Worm (Caenorhabditis elegans) whole organism, late embryonic: ENCODE measurements around the gene B0001.4.
"Not testable (repeated sequence)": the region's sequence is repeated elsewhere in the genome, so short reads cannot be mapped to it uniquely, and the experiment has no call there.

Experiments used
- C38D4.7 ChIP-seq: fragments of 200-800 bp; sonication (Bioruptor generic); optimal IDR thresholded peaks from 2 replicates; lab custom pipeline; 2018; ENCODE audit warnings: mild to moderate bottlenecking, missing genetic modification characterization, moderate library complexity, missing compliant biosample characterization
- F13H6.1 ChIP-seq: sonication (generic microtip); optimal IDR thresholded peaks from 2 replicates; lab custom pipeline; 2016; ENCODE audit warnings: missing genetic modification characterization, missing compliant biosample characterization
- K02D7.2 ChIP-seq: sonication (generic microtip); optimal IDR thresholded peaks from 2 replicates; lab custom pipeline; 2017; ENCODE audit warnings: mild to moderate bottlenecking, missing genetic modification characterization, missing compliant biosample characterization
- K09A11.1 ChIP-seq: sonication (generic microtip); optimal IDR thresholded peaks from 2 replicates; lab custom pipeline; 2017; ENCODE audit warnings: antibody characterized with exemption, mild to moderate bottlenecking, missing genetic modification characterization, missing compliant biosample characterization; ENCODE audit not compliant: insufficient read depth
- Y22D7AL.16 ChIP-seq: sonication (generic microtip); optimal IDR thresholded peaks from 2 replicates; lab custom pipeline; 2016; ENCODE audit warnings: missing genetic modification characterization, missing compliant biosample characterization
- ceh-14 ChIP-seq: sonication (generic microtip); optimal IDR thresholded peaks from 2 replicates; lab custom pipeline; 2016; ENCODE audit warnings: missing genotype, missing genetic modification characterization, missing compliant biosample characterization
- ceh-2 ChIP-seq: sonication (generic microtip); optimal IDR thresholded peaks from 2 replicates; lab custom pipeline; 2016; ENCODE audit warnings: missing genotype, missing genetic modification characterization, missing compliant biosample characterization
- ceh-22 ChIP-seq: sonication (generic microtip); optimal IDR thresholded peaks from 2 replicates; lab custom pipeline; 2017; ENCODE audit warnings: missing biosample characterization, missing genetic modification characterization
- ceh-24 ChIP-seq: sonication (generic microtip); optimal IDR thresholded peaks from 2 replicates; lab custom pipeline; 2016; ENCODE audit warnings: mild to moderate bottlenecking, missing genetic modification characterization, missing compliant biosample characterization
- ceh-45 ChIP-seq: fragments of 200-800 bp; sonication (Bioruptor generic); IDR thresholded peaks from 2 replicates; pipeline ENCODE4 v1.3.6; 2022; ENCODE audit warnings: missing genetic modification reagents, missing genetic modification characterization, missing compliant biosample characterization
- ceh-48 ChIP-seq: sonication (generic microtip); optimal IDR thresholded peaks from 2 replicates; lab custom pipeline; 2016; ENCODE audit warnings: missing genetic modification characterization, inconsistent platforms, missing compliant biosample characterization
- che-1 ChIP-seq: sonication (generic microtip); optimal IDR thresholded peaks from 2 replicates; lab custom pipeline; 2016; ENCODE audit warnings: mild to moderate bottlenecking, missing genetic modification characterization, missing compliant biosample characterization
- dmd-4 ChIP-seq: sonication (generic microtip); optimal IDR thresholded peaks from 2 replicates; lab custom pipeline; 2016; ENCODE audit warnings: borderline replicate concordance, missing genetic modification characterization, missing compliant biosample characterization
- dve-1 ChIP-seq: sonication (generic microtip); optimal IDR thresholded peaks from 2 replicates; lab custom pipeline; 2017; ENCODE audit warnings: antibody characterized with exemption, mild to moderate bottlenecking, missing genetic modification characterization, missing compliant biosample characterization
- elt-2 ChIP-seq: sonication (generic microtip); optimal IDR thresholded peaks from 2 replicates; lab custom pipeline; 2016; ENCODE audit warnings: missing genetic modification reagents, missing genetic modification characterization, missing compliant biosample characterization
- elt-4 ChIP-seq: sonication (generic microtip); optimal IDR thresholded peaks from 2 replicates; lab custom pipeline; 2016; ENCODE audit warnings: missing genetic modification characterization, missing compliant biosample characterization
- ets-4 ChIP-seq: sonication (generic microtip); optimal IDR thresholded peaks from 2 replicates; lab custom pipeline; 2016; ENCODE audit warnings: missing genetic modification characterization, missing compliant biosample characterization
- fkh-6 ChIP-seq: sonication (generic microtip); optimal IDR thresholded peaks from 2 replicates; lab custom pipeline; 2016; ENCODE audit warnings: missing genetic modification characterization, missing compliant biosample characterization
- gmeb-2 ChIP-seq: sonication (generic microtip); optimal IDR thresholded peaks from 2 replicates; lab custom pipeline; 2016; ENCODE audit warnings: missing genetic modification characterization, inconsistent platforms, missing compliant biosample characterization
- hlh-13 ChIP-seq: fragments of 200-800 bp; sonication (Bioruptor generic); optimal IDR thresholded peaks from 2 replicates; lab custom pipeline; 2018; ENCODE audit warnings: mild to moderate bottlenecking, missing genetic modification characterization, missing compliant biosample characterization
- hlh-15 ChIP-seq: sonication (generic microtip); optimal IDR thresholded peaks from 2 replicates; lab custom pipeline; 2016; ENCODE audit warnings: missing genetic modification characterization, missing compliant biosample characterization
- hlh-30 ChIP-seq: sonication (generic microtip); optimal IDR thresholded peaks from 2 replicates; lab custom pipeline; 2017; ENCODE audit warnings: antibody characterized with exemption, missing genetic modification characterization, missing compliant biosample characterization; ENCODE audit not compliant: insufficient read depth
- mec-3 ChIP-seq: sonication (generic microtip); optimal IDR thresholded peaks from 2 replicates; lab custom pipeline; 2016; ENCODE audit warnings: borderline replicate concordance, missing genetic modification characterization, missing compliant biosample characterization
- nfya-1 ChIP-seq: sonication (generic microtip); optimal IDR thresholded peaks from 2 replicates; lab custom pipeline; 2017; ENCODE audit warnings: missing genetic modification characterization, mild to moderate bottlenecking, missing compliant biosample characterization, antibody characterized with exemption, moderate library complexity
- pat-9 ChIP-seq: fragments of 200-800 bp; sonication (Bioruptor generic); optimal IDR thresholded peaks from 2 replicates; lab custom pipeline; 2018; ENCODE audit warnings: mild to moderate bottlenecking, missing genetic modification characterization, moderate library complexity, missing compliant biosample characterization
- pax-1 ChIP-seq: fragments of 150-350 bp; optimal IDR thresholded peaks from 2 replicates; lab custom pipeline; 2014; ENCODE audit warnings: missing biosample characterization, missing genetic modification characterization
- pha-2 ChIP-seq: sonication (generic microtip); optimal IDR thresholded peaks from 2 replicates; lab custom pipeline; 2017; ENCODE audit warnings: mild to moderate bottlenecking, missing genetic modification characterization, missing compliant biosample characterization
- pha-4 ChIP-seq: fragments of 150-350 bp; optimal IDR thresholded peaks from 2 replicates; lab custom pipeline; 2018; ENCODE audit warnings: missing biosample characterization, missing genetic modification reagents, missing genetic modification characterization
- pros-1 ChIP-seq: fragments of 150-350 bp; optimal IDR thresholded peaks from 2 replicates; lab custom pipeline; 2014; ENCODE audit warnings: missing biosample characterization, missing genetic modification reagents, missing genetic modification characterization
- rnt-1 ChIP-seq: sonication (generic microtip); optimal IDR thresholded peaks from 2 replicates; lab custom pipeline; 2016; ENCODE audit warnings: missing genetic modification characterization, missing compliant biosample characterization
- sdc-2 ChIP-seq: sonication (generic microtip); optimal IDR thresholded peaks from 2 replicates; lab custom pipeline; 2016; ENCODE audit warnings: missing genotype, missing genetic modification characterization, missing compliant biosample characterization
- sox-4 ChIP-seq: sonication (generic microtip); optimal IDR thresholded peaks from 2 replicates; lab custom pipeline; 2017; ENCODE audit warnings: mild to moderate bottlenecking, missing genetic modification characterization, inconsistent platforms, missing compliant biosample characterization
- syd-9 ChIP-seq: sonication (generic microtip); optimal IDR thresholded peaks from 2 replicates; lab custom pipeline; 2016; ENCODE audit warnings: mild to moderate bottlenecking, missing genetic modification characterization, moderate library complexity, missing compliant biosample characterization
- tbx-2 ChIP-seq: sonication (generic microtip); optimal IDR thresholded peaks from 2 replicates; lab custom pipeline; 2016; ENCODE audit warnings: missing genetic modification characterization, missing compliant biosample characterization
- ttx-3 ChIP-seq: sonication (generic microtip); optimal IDR thresholded peaks from 2 replicates; lab custom pipeline; 2016; ENCODE audit warnings: missing genetic modification reagents, missing genetic modification characterization, missing compliant biosample characterization
- unc-3 ChIP-seq, 2 experiments: fragments of 200-800 bp in 1 of 2; sonication (Bioruptor generic) in 1 of 2; sonication (generic microtip) in 1 of 2; conservative IDR thresholded peaks in 1 of 2; optimal IDR thresholded peaks in 1 of 2; 2 replicates each; pipeline versions ENCODE4 v1.3.6 to Lab custom; 2016 to 2022; ENCODE audit warnings: missing compliant biosample characterization in 2 of 2, missing genetic modification characterization in 2 of 2, missing genetic modification reagents in 1 of 2
- unc-55 ChIP-seq: sonication (generic microtip); optimal IDR thresholded peaks from 2 replicates; lab custom pipeline; 2017; ENCODE audit warnings: missing biosample characterization, missing genetic modification reagents, missing genetic modification characterization
- ztf-16 ChIP-seq: sonication (generic microtip); optimal IDR thresholded peaks from 2 replicates; lab custom pipeline; 2017; ENCODE audit warnings: missing genetic modification characterization, missing compliant biosample characterization

B0001.4 gene

DNA sequence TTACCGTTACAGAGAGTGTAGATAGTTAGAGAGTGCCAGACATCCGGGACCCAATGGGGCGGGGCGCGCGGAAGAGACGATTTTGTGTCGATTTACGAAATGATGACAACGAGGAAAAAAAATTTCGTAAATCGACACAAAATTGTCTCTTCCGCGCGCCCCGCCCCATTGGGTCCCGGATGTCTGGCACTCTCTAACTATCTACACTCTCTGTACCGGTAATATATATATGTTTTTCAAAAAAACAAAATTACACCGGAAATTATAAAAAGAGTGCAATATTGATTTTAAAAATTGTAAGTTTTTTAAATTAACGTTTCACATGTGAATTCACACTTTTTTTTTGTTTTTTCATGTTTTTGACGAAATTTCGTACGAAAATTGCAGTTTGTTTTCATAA lies at the start of gene B0001.4:
TSS of gene B0001.4 (minus strand) at position 101 of the 400 bp plus-strand sequence.
- TF ChIP-seq elt-4, ets-4, rnt-1 (tag; lab: Kevin White, UChicago): not testable (repeated sequence)

DNA sequence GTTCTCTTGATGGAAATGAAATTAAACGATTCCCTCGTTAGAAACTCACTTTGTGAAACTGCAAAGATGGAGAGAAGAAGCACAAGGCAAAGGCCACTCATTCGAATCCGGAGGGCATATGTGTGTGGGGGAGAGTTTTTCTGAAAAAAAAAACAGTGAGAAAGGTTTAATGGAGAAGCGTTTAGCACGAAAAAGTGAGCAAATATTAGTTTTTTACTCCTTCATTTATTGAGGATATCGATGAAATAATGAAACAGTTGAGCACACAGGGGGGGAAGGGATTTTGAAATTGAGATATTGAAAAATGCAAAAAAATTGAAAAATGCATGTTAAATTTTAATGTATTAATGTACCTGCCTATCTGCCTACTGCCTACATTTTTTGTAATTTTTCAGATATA lies 40.2 kb upstream of the B0001.4 start, which contains the start of gene nlr-1:
TSS of gene nlr-1 (minus strand) at position 101 of the 400 bp plus-strand sequence.
- TF ChIP-seq syd-9, hlh-30, pat-9 (tag; lab: Kevin White, UChicago): not testable (repeated sequence)

DNA sequence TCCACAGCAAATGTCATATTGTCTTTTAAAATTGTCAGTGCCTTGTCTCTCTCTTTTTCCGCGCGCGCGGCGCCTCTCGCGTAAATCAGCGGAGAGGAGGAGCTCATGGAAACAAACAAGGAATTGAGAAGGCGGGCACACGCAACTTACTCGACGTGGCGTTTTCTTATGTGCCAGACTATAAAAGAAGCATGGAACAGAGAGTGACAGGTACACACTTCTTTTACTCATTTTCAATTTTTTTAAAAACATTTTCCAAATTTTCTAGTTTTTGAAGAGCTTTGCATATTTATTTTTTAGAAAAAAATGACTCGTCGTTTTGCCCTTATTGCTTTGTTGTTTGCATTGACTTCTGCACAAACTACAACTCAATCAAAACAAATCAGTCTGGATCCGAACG lies 30.0 kb upstream of the B0001.4 start, which contains the start of gene F20B10.3:
TSS of gene F20B10.3 (plus strand) at position 301 of the 400 bp plus-strand sequence.
- TF ChIP-seq ceh-48 (no peak), pros-1 (no peak), sox-4 (tag; lab: Kevin White, UChicago) (no peak), mec-3 (no peak), ceh-14 (tag; lab: Kevin White, UChicago) (no peak), ceh-22 (tag; lab: Kevin White, UChicago) (no peak), ztf-16 (no peak), K02D7.2 (no peak), sdc-2 (tag; lab: Kevin White, UChicago) (no peak), hlh-30 (tag; lab: Kevin White, UChicago) (no peak), ttx-3 (tag; lab: Kevin White, UChicago) (no peak), tbx-2 (tag; lab: Kevin White, UChicago) (no peak), F13H6.1 (no peak), syd-9 (tag; lab: Kevin White, UChicago) (no peak), C38D4.7 (no peak), hlh-13 (GFP tag; lab: Kevin White, UChicago) (no peak)

DNA sequence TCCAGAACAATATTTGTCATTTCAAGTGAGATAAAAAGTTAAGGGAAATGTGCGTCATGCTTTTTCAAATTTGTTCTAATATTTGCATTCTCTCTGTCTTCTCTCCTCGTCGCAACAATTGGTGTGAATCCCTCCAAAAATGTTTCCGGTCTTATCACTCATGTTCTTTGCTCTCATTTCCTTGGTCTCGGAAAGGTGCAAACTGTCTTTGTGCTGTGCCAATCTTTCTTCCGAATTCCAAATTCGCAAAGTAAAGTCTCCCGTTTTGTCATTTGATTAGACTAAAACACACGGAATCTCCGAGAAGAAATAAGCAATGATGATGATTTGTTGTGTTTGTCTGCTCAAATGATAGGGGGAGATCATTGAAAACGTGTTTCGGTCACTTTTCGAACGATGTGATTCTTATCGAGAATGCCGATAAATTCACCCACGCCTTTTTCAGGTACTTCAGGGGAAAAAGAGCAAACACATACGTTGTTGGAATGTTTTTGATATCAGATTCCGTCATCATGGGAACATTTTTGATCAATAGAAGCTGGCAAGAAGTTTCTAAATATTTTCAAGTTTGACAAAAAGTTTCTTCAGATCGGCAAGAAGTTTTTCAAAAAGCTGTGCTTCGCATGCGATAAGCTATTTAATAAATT lies 27.6 kb upstream of the B0001.4 start:
- TF ChIP-seq hlh-15 (tag; lab: Kevin White, UChicago), result no peak

DNA sequence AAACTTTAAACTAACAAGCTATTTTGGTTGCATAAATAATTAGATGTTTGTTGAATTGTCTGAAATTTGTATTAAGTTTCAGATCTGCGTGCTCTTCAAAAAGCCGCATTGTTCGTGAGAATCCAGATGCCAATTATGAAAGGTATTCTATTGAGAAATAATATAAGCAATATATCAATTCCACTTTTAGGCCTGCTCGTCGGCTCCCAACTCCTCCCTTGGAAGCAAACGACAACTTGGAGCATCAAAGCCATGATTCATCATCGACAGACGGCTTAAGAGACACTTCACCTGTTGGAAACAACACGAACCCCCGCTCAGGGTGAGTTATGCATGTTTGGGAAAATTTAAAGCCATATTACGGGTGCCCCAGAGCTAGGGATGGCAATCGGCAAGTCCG lies 24.7 kb upstream of the B0001.4 start:
- TF ChIP-seq C38D4.7, result no peak
- no peak for TF ChIP-seq ceh-45 (GFP tag; lab: Robert Waterston, UW)
- no peak for TF ChIP-seq ceh-14 (tag; lab: Kevin White, UChicago)
- no peak for TF ChIP-seq unc-55
- no peak for TF ChIP-seq sdc-2 (tag; lab: Kevin White, UChicago)
- no peak for TF ChIP-seq gmeb-2 (tag; lab: Kevin White, UChicago)
- no peak for TF ChIP-seq dve-1 (tag; lab: Kevin White, UChicago)
- TF ChIP-seq K02D7.2, result no peak
- no peak for TF ChIP-seq tbx-2 (tag; lab: Kevin White, UChicago)
- TF ChIP-seq nfya-1 (tag; lab: Kevin White, UChicago), result no peak
- no peak for TF ChIP-seq ceh-24 (tag; lab: Kevin White, UChicago)
- TF ChIP-seq ceh-2, result no peak
- TF ChIP-seq pha-4, result no peak

DNA sequence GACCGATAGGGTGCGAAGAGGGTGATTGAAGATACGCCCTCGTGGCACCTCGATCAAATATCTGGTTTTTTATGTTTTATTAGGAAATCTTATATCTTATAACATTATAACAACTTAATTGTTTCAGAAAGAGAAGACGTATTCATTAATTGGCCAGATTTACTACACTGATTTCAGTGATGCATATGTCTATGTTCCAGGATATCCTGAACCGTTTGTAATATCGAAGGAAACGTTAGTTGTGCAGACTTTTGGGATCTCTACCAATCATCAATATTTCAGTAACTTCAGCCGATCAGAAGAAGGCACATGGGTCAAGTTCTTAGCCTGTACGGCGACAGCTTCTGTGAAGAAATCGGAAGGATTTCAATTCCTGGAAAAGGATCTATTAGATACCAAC lies 22.4 kb upstream of the B0001.4 start:
- no peak for TF ChIP-seq rnt-1 (tag; lab: Kevin White, UChicago)
- no peak for TF ChIP-seq Y22D7AL.16 (tag; lab: Kevin White, UChicago)
- TF ChIP-seq hlh-13 (GFP tag; lab: Kevin White, UChicago), result no peak
- no peak for TF ChIP-seq fkh-6 (tag; lab: Kevin White, UChicago)
- no peak for TF ChIP-seq elt-2 (tag; lab: Kevin White, UChicago)
- TF ChIP-seq ceh-24 (tag; lab: Kevin White, UChicago), result no peak
- no peak for TF ChIP-seq che-1 (tag; lab: Kevin White, UChicago)
- no peak for TF ChIP-seq K09A11.1 (tag; lab: Kevin White, UChicago)
- TF ChIP-seq nfya-1 (tag; lab: Kevin White, UChicago), result no peak
- TF ChIP-seq pax-1 (tag; lab: Kevin White, UChicago), result no peak
- no peak for TF ChIP-seq unc-3 (GFP tag; conservative IDR thresholded peaks at IDR 0.05; lab: Robert Waterston, UW)
- no peak for TF ChIP-seq unc-3 (tag; optimal IDR thresholded peaks at IDR 0.05; lab: Kevin White, UChicago)
- no peak for TF ChIP-seq K02D7.2
- TF ChIP-seq ceh-14 (tag; lab: Kevin White, UChicago), result no peak
- no peak for TF ChIP-seq dmd-4
- TF ChIP-seq C38D4.7, result no peak
- TF ChIP-seq ttx-3 (tag; lab: Kevin White, UChicago), result no peak
- TF ChIP-seq pha-2 (tag; lab: Kevin White, UChicago), result no peak
- TF ChIP-seq ceh-22 (tag; lab: Kevin White, UChicago), result no peak
